Fruit fly (Drosophila melanogaster) Kc167 (cell line): ENCODE data around the gene Bka.

Source experiments
- Myc ChIP-seq: fragments of >200 bp; optimal IDR thresholded peaks from 2 replicates; lab custom pipeline; 2017; ENCODE audit warnings: missing external identifiers
- insv ChIP-seq: fragments of >200 bp; optimal IDR thresholded peaks from 3 replicates; lab custom pipeline; 2018; ENCODE audit warnings: missing external identifiers
- psq ChIP-seq: fragments of >200 bp; optimal IDR thresholded peaks from 2 replicates; lab custom pipeline; 2017; ENCODE audit warnings: missing external identifiers

DNA sequence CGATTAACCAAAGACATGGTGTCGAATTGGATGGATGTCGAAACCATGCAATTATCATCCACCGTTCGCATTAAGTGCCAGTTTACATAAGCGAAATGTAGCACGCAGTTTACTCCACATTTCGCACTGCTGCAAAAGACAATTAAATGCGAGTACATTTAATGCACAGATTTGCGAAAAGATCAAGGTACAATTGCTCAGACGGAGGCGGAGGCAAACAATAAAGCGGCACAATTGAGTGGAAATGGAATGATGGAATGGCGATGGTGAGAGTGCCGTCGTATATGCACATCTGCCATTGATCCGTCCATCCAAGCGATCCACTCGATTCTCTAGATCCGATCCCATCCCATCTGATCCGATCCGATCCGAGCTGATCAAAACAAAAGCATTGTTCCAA lies 50.0 kb downstream of the Bka start:
- TF ChIP-seq psq (lab: Kevin White, UChicago) (no peak), Myc (no peak), insv (lab: Kevin White, UChicago) (no peak)
